Worm (Caenorhabditis elegans) whole organism, late embryonic: ENCODE data around the gene daf-22.

Experiments
- ceh-14 ChIP-seq: sonication (generic microtip); optimal IDR thresholded peaks from 2 replicates; lab custom pipeline; 2016; ENCODE audit warnings: missing genotype, missing genetic modification characterization, missing compliant biosample characterization
- ceh-19 ChIP-seq: fragments of 200-800 bp; sonication (Bioruptor generic); optimal IDR thresholded peaks from 2 replicates; lab custom pipeline; 2018; ENCODE audit warnings: mild to moderate bottlenecking, missing genetic modification characterization, missing compliant biosample characterization
- elt-2 ChIP-seq: sonication (generic microtip); optimal IDR thresholded peaks from 2 replicates; lab custom pipeline; 2016; ENCODE audit warnings: missing genetic modification reagents, missing genetic modification characterization, missing compliant biosample characterization
- hlh-30 ChIP-seq: sonication (generic microtip); optimal IDR thresholded peaks from 2 replicates; lab custom pipeline; 2017; ENCODE audit warnings: antibody characterized with exemption, missing genetic modification characterization, missing compliant biosample characterization; ENCODE audit not compliant: insufficient read depth
- hlh-8 ChIP-seq: sonication (generic microtip); optimal IDR thresholded peaks from 2 replicates; lab custom pipeline; 2016; ENCODE audit warnings: missing genotype, missing genetic modification characterization, missing compliant biosample characterization
- pha-2 ChIP-seq: sonication (generic microtip); optimal IDR thresholded peaks from 2 replicates; lab custom pipeline; 2017; ENCODE audit warnings: mild to moderate bottlenecking, missing genetic modification characterization, missing compliant biosample characterization
- sox-4 ChIP-seq: sonication (generic microtip); optimal IDR thresholded peaks from 2 replicates; lab custom pipeline; 2017; ENCODE audit warnings: mild to moderate bottlenecking, missing genetic modification characterization, inconsistent platforms, missing compliant biosample characterization
- tbx-7 ChIP-seq: sonication (generic microtip); optimal IDR thresholded peaks from 2 replicates; lab custom pipeline; 2016; ENCODE audit warnings: missing genotype, missing genetic modification characterization, missing compliant biosample characterization

DNA sequence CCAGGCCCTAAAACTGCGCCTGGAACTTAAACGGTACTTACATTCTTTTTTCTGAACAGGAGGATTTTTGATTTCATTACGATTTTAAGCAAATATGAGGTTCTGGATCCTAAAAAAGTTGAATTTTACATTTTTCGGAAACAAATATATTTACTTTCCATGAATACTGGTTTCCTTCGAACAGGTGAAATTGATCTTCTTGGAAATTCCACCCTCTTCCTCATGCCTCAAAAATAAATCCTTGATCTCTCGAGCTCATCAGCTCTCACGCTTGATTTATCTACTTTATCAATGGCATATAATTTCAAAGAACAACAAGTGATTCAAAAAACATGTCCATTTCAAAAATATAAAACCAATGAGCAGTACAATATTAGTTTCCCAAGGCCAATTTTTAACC is 38.0 kb downstream of the daf-22 start:
- no peak for TF ChIP-seq ceh-14 (tag; lab: Kevin White, UChicago)
- no peak for TF ChIP-seq tbx-7 (tag; lab: Kevin White, UChicago)
- TF ChIP-seq hlh-30, result no peak
- no peak for TF ChIP-seq ceh-19 (GFP tag; lab: Kevin White, UChicago)
- no peak for TF ChIP-seq sox-4
- no peak for TF ChIP-seq elt-2 (tag; lab: Kevin White, UChicago)
- TF ChIP-seq hlh-8 (tag; lab: Kevin White, UChicago), result no peak
- TF ChIP-seq pha-2 (tag; lab: Kevin White, UChicago), result no peak
